Worm (Caenorhabditis elegans) whole organism, young adult: ENCODE measurements around the gene C56G2.22.

Experiments
- B0035.1 ChIP-seq: sonication (generic microtip); optimal IDR thresholded peaks from 2 replicates; lab custom pipeline; 2016; ENCODE audit warnings: missing genetic modification characterization, mild to moderate bottlenecking, missing compliant biosample characterization, missing genotype, missing genetic modification reagents
- mcd-1 ChIP-seq: fragments of 200-800 bp; sonication (Bioruptor generic); IDR thresholded peaks from 2 replicates; pipeline ENCODE4 v1.3.6; 2022; ENCODE audit warnings: missing genetic modification reagents, missing genetic modification characterization, missing compliant biosample characterization
- nhr-120 ChIP-seq: fragments of 200-800 bp; sonication (Bioruptor generic); IDR thresholded peaks from 2 replicates; pipeline ENCODE4 v1.3.6; 2022; ENCODE audit warnings: missing genetic modification characterization, missing compliant biosample characterization
- sptf-2 ChIP-seq: fragments of 200-800 bp; sonication (Bioruptor generic); optimal IDR thresholded peaks from 2 replicates; lab custom pipeline; 2018; ENCODE audit warnings: mild to moderate bottlenecking, missing genetic modification characterization, missing compliant biosample characterization

DNA sequence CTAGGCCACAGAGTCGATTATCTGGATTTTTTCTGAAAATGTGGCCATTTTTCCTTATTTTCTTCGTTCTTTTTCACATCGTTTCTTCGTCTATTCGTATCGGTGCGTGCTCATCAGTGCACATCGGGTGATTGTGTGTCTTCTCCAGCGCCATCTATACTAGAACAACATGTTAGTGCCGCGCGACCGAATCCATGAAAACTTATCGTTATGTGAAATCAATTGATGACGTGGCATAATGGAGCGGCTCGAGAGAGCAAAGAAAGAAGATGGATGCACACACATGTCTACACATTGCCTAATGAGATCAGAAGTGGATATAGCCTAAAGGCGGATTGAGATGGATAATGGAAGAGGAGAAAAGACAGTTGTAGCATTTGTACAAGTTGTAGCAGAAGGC, 34.0 kb upstream of the C56G2.22 start:
- TF ChIP-seq nhr-120: no peak
- TF ChIP-seq mcd-1 (GFP tag; lab: Robert Waterston, UW): no peak
- TF ChIP-seq B0035.1 (tag; lab: Kevin White, UChicago): no peak
- TF ChIP-seq sptf-2: no peak
